Fruit fly (Drosophila melanogaster) whole organism, prepupa: ENCODE data around the gene CG31445.

Experiments used
- Blimp-1 ChIP-seq: fragments of 200-800 bp; sonication (Bioruptor generic); optimal IDR thresholded peaks from 3 replicates; lab custom pipeline; 2017; ENCODE audit warnings: missing biosample characterization, missing genetic modification characterization, mild to moderate bottlenecking, moderate library complexity, missing genetic modification reagents
- CG10669 ChIP-seq: fragments of 200-800 bp; sonication (Bioruptor generic); optimal IDR thresholded peaks from 3 replicates; lab custom pipeline; 2018; ENCODE audit warnings: missing biosample characterization, mild to moderate bottlenecking, missing genetic modification characterization, moderate library complexity
- CG11294 ChIP-seq: fragments of 200-800 bp; sonication (Bioruptor generic); IDR thresholded peaks from 2 replicates; pipeline ENCODE4 v1.3.6; 2022; ENCODE audit warnings: missing biosample characterization, missing genetic modification characterization
- CG15336 ChIP-seq: fragments of 200-800 bp; sonication (Bioruptor generic); IDR thresholded peaks from 2 replicates; pipeline ENCODE4 v1.3.6; 2022; ENCODE audit warnings: missing biosample characterization, missing genetic modification characterization
- CG1621 ChIP-seq: fragments of 200-800 bp; sonication (Bioruptor generic); optimal IDR thresholded peaks from 3 replicates; lab custom pipeline; 2018; ENCODE audit warnings: missing biosample characterization, mild to moderate bottlenecking, missing genetic modification characterization
- CG16779 ChIP-seq: fragments of 200-800 bp; sonication (Bioruptor generic); optimal IDR thresholded peaks from 3 replicates; lab custom pipeline; 2017; ENCODE audit warnings: missing biosample characterization, mild to moderate bottlenecking, missing genetic modification characterization
- CG3032 ChIP-seq: fragments of 200-800 bp; optimal IDR thresholded peaks from 2 replicates; lab custom pipeline; 2019; ENCODE audit warnings: missing biosample characterization, mild to moderate bottlenecking, missing genetic modification characterization, moderate library complexity
- CG3919 ChIP-seq: fragments of 200-800 bp; sonication (Bioruptor generic); optimal IDR thresholded peaks from 3 replicates; lab custom pipeline; 2016; ENCODE audit warnings: missing biosample characterization, missing genetic modification characterization
- CG4318 ChIP-seq: fragments of 200-800 bp; sonication (Bioruptor generic); optimal IDR thresholded peaks from 3 replicates; lab custom pipeline; 2017; ENCODE audit warnings: missing biosample characterization, mild to moderate bottlenecking, missing genetic modification characterization
- CG6163 ChIP-seq: fragments of 200-800 bp; sonication (Bioruptor generic); IDR thresholded peaks from 3 replicates; pipeline ENCODE4 v1.3.6; 2022; ENCODE audit warnings: missing biosample characterization, missing genetic modification characterization
- CG6808 ChIP-seq: fragments of 200-800 bp; sonication (Bioruptor generic); optimal IDR thresholded peaks from 3 replicates; lab custom pipeline; 2017; ENCODE audit warnings: missing biosample characterization, missing genetic modification characterization, mild to moderate bottlenecking, moderate library complexity, missing genetic modification reagents
- CG7368 ChIP-seq: fragments of 200-800 bp; sonication (Bioruptor generic); optimal IDR thresholded peaks from 3 replicates; lab custom pipeline; 2016; ENCODE audit warnings: missing biosample characterization, missing genetic modification characterization
- CG8319 ChIP-seq: fragments of 200-800 bp; sonication (Bioruptor generic); optimal IDR thresholded peaks from 3 replicates; lab custom pipeline; 2016; ENCODE audit warnings: missing biosample characterization, missing genetic modification characterization
- CG8632 ChIP-seq: fragments of 200-800 bp; sonication (Bioruptor generic); optimal IDR thresholded peaks from 3 replicates; lab custom pipeline; 2016; ENCODE audit warnings: missing biosample characterization, missing genetic modification characterization
- CG9139 ChIP-seq: fragments of 200-800 bp; sonication (Bioruptor generic); optimal IDR thresholded peaks from 3 replicates; lab custom pipeline; 2017; ENCODE audit warnings: missing biosample characterization, mild to moderate bottlenecking, missing genetic modification characterization
- Eip78C ChIP-seq: fragments of 200-800 bp; sonication (Bioruptor generic); peaks from one replicate; lab custom pipeline; 2016; ENCODE audit warnings: missing biosample characterization, missing genetic modification characterization
- Ets21C ChIP-seq: fragments of 200-800 bp; sonication (Bioruptor generic); optimal IDR thresholded peaks from 3 replicates; lab custom pipeline; 2016; ENCODE audit warnings: missing biosample characterization, missing genetic modification characterization
- Ets96B ChIP-seq: fragments of 200-800 bp; optimal IDR thresholded peaks from 2 replicates; lab custom pipeline; 2019; ENCODE audit warnings: missing biosample characterization, mild to moderate bottlenecking, missing genetic modification characterization, moderate library complexity
- Gug ChIP-seq: fragments of 200-800 bp; sonication (Bioruptor generic); IDR thresholded peaks from 2 replicates; pipeline ENCODE4 v1.3.6; 2022; ENCODE audit warnings: missing biosample characterization, missing genetic modification characterization
- Hr38 ChIP-seq: sonication (Bioruptor generic); optimal IDR thresholded peaks from 2 replicates; lab custom pipeline; 2016; ENCODE audit warnings: missing biosample characterization, missing genetic modification characterization
- Hr4 ChIP-seq: fragments of 200-800 bp; sonication (Bioruptor generic); optimal IDR thresholded peaks from 3 replicates; lab custom pipeline; 2016; ENCODE audit warnings: missing biosample characterization, missing genetic modification characterization
- Lpt ChIP-seq: fragments of 200-800 bp; sonication (Bioruptor generic); optimal IDR thresholded peaks from 3 replicates; lab custom pipeline; 2016; ENCODE audit warnings: missing biosample characterization, missing genetic modification characterization
- Met ChIP-seq: fragments of 200-800 bp; sonication (Bioruptor generic); optimal IDR thresholded peaks from 3 replicates; lab custom pipeline; 2016; ENCODE audit warnings: missing biosample characterization, missing genetic modification characterization
- OdsH ChIP-seq: fragments of 200-800 bp; sonication (Bioruptor generic); optimal IDR thresholded peaks from 3 replicates; lab custom pipeline; 2016; ENCODE audit warnings: missing biosample characterization, missing genetic modification characterization
- Smox ChIP-seq: fragments of 200-800 bp; sonication (Bioruptor generic); optimal IDR thresholded peaks from 3 replicates; lab custom pipeline; 2016; ENCODE audit warnings: missing biosample characterization, missing genetic modification characterization
- Sox102F ChIP-seq: fragments of 200-800 bp; sonication (Bioruptor generic); optimal IDR thresholded peaks from 2 replicates; lab custom pipeline; 2016; ENCODE audit warnings: missing biosample characterization, mild to moderate bottlenecking, missing genetic modification characterization
- Sox14 ChIP-seq: fragments of 200-800 bp; sonication (Bioruptor generic); optimal IDR thresholded peaks from 3 replicates; lab custom pipeline; 2016; ENCODE audit warnings: missing biosample characterization, missing genetic modification characterization
- Sox15 ChIP-seq: fragments of 200-800 bp; sonication (Bioruptor generic); optimal IDR thresholded peaks from 3 replicates; lab custom pipeline; 2016; ENCODE audit warnings: missing biosample characterization, missing genetic modification characterization
- achi ChIP-seq: fragments of 200-800 bp; sonication (Bioruptor generic); optimal IDR thresholded peaks from 3 replicates; lab custom pipeline; 2016; ENCODE audit warnings: missing biosample characterization, missing genetic modification characterization
- acj6 ChIP-seq: fragments of 200-800 bp; sonication (Bioruptor generic); optimal IDR thresholded peaks from 3 replicates; lab custom pipeline; 2016; ENCODE audit warnings: missing biosample characterization, missing genetic modification characterization
- dac ChIP-seq: fragments of 200-800 bp; sonication (Bioruptor generic); optimal IDR thresholded peaks from 2 replicates; lab custom pipeline; 2017; ENCODE audit warnings: missing biosample characterization, mild to moderate bottlenecking, missing genetic modification characterization
- dsx ChIP-seq: fragments of 200-800 bp; optimal IDR thresholded peaks from 3 replicates; lab custom pipeline; 2019; ENCODE audit warnings: missing biosample characterization, mild to moderate bottlenecking, missing genetic modification characterization, moderate library complexity; ENCODE audit not compliant: poor library complexity, severe bottlenecking
- eg ChIP-seq: fragments of 200-800 bp; sonication (Bioruptor generic); IDR thresholded peaks from 3 replicates; pipeline ENCODE4 v1.3.6; 2022; ENCODE audit warnings: missing biosample characterization, missing genetic modification characterization
- esn ChIP-seq: fragments of 200-800 bp; sonication (Bioruptor generic); optimal IDR thresholded peaks from 2 replicates; lab custom pipeline; 2016; ENCODE audit warnings: missing biosample characterization, mild to moderate bottlenecking, missing genetic modification characterization, moderate library complexity
- fd59A ChIP-seq: fragments of 200-800 bp; sonication (Bioruptor generic); optimal IDR thresholded peaks from 2 replicates; lab custom pipeline; 2017; ENCODE audit warnings: missing biosample characterization, mild to moderate bottlenecking, missing genetic modification characterization, missing genetic modification reagents
- fkh ChIP-seq: fragments of 200-800 bp; sonication (Bioruptor generic); optimal IDR thresholded peaks from 3 replicates; lab custom pipeline; 2017; ENCODE audit warnings: missing biosample characterization, mild to moderate bottlenecking, missing genetic modification characterization, moderate library complexity
- pdm3 ChIP-seq: fragments of 200-800 bp; sonication (Bioruptor generic); optimal IDR thresholded peaks from 3 replicates; lab custom pipeline; 2016; ENCODE audit warnings: missing biosample characterization, missing genetic modification characterization
- spab ChIP-seq: fragments of 200-800 bp; sonication (Bioruptor generic); optimal IDR thresholded peaks from 2 replicates; lab custom pipeline; 2017; ENCODE audit warnings: missing biosample characterization, mild to moderate bottlenecking, missing genetic modification characterization, missing genetic modification reagents
- ss ChIP-seq, 2 experiments: fragments of 200-800 bp; sonication (Bioruptor generic); optimal IDR thresholded peaks; 2 replicates in 1 of 2; 3 replicates in 1 of 2; lab custom pipeline; 2017 to 2018; ENCODE audit warnings: mild to moderate bottlenecking in 2 of 2, missing biosample characterization in 2 of 2, missing genetic modification characterization in 2 of 2, moderate library complexity in 1 of 2
- svp ChIP-seq: fragments of 200-800 bp; sonication (Bioruptor generic); peaks from one replicate; lab custom pipeline; 2016; ENCODE audit warnings: missing biosample characterization, missing genetic modification characterization
- topi ChIP-seq: fragments of 200-800 bp; sonication (Bioruptor generic); optimal IDR thresholded peaks from 3 replicates; lab custom pipeline; 2016; ENCODE audit warnings: missing biosample characterization, missing genetic modification characterization
- vri ChIP-seq: fragments of 200-800 bp; sonication (Bioruptor generic); optimal IDR thresholded peaks from 3 replicates; lab custom pipeline; 2016; ENCODE audit warnings: missing biosample characterization, mild to moderate bottlenecking, missing genetic modification characterization

CG31445 gene

dm6 chr3R:29259466-29260132 lies 15.0 kb upstream of the CG31445 start:
- TF ChIP-seq Gug (GFP tag; lab: Robert Waterston, UW) = no peak
- TF ChIP-seq CG16779 (tag; lab: Kevin White, UChicago) = no peak
- peak; percentile 13 for TF ChIP-seq Eip78C
- peak; percentile 10 for TF ChIP-seq svp (GFP tag; lab: Kevin White, UChicago)
- peak; percentile 14 for TF ChIP-seq Ets96B (tag; lab: Kevin White, UChicago)

- no peak for TF ChIP-seq vri (GFP tag; lab: Kevin White, UChicago)
- peak; percentile 35 for TF ChIP-seq CG6808 (GFP tag; lab: Kevin White, UChicago)
- peak; percentile 66 for TF ChIP-seq dsx (GFP tag; lab: Kevin White, UChicago)
- peak; percentile 10 to 71 for TF ChIP-seq ss (GFP tag; optimal IDR thresholded peaks at IDR 0.05; lab: Kevin White, UChicago)
- peak; percentile 44 for TF ChIP-seq Eip78C
- 0 out of 3 replicates have a peak, but pooled peaks have one; percentile 27 for TF ChIP-seq CG6163 (GFP tag; lab: Robert Waterston, UW)
- TF ChIP-seq, all 60 proteins: peak for 5
Measured at dm6 chr3R:29257890-29258691, 13.5 kb upstream of the CG31445 start.

- TF ChIP-seq vri (GFP tag; lab: Kevin White, UChicago) = peak; percentile 75
- peak; percentile 82 for TF ChIP-seq Sox14 (GFP tag; lab: Kevin White, UChicago)
- TF ChIP-seq CG9139 (GFP tag; lab: Kevin White, UChicago) = peak; percentile 7
- no peak for TF ChIP-seq CG4318
- peak; percentile 79 for TF ChIP-seq achi (GFP tag; lab: Kevin White, UChicago)
- peak; percentile 81 for TF ChIP-seq acj6
- peak; percentile 60 for TF ChIP-seq Smox
- TF ChIP-seq CG7368 (GFP tag; lab: Kevin White, UChicago) = peak; percentile 63
- peak; percentile 45 for TF ChIP-seq Sox15
- TF ChIP-seq CG3032 (tag; lab: Kevin White, UChicago) = peak; percentile 86
- TF ChIP-seq CG3919 (GFP tag; lab: Kevin White, UChicago) = peak; percentile 80
- TF ChIP-seq Blimp-1 (GFP tag; lab: Kevin White, UChicago) = no peak
- TF ChIP-seq svp (GFP tag; lab: Kevin White, UChicago) = peak; percentile 82
- TF ChIP-seq CG10669 (GFP tag; lab: Kevin White, UChicago) = peak; percentile 86
- TF ChIP-seq CG11294 (GFP tag; lab: Robert Waterston, UW) = peak; percentile 63
- TF ChIP-seq fd59A (GFP tag; lab: Kevin White, UChicago) = peak; percentile 68
- TF ChIP-seq CG8632 (GFP tag; lab: Kevin White, UChicago) = peak; percentile 72
- no peak for TF ChIP-seq Hr38
- no peak for TF ChIP-seq fkh (GFP tag; lab: Kevin White, UChicago)
- TF ChIP-seq Eip78C = peak; percentile 95
- peak; percentile 53 for TF ChIP-seq Met (GFP tag; lab: Kevin White, UChicago)
- peak; percentile 40 for TF ChIP-seq Lpt (GFP tag; lab: Kevin White, UChicago)
- TF ChIP-seq eg (GFP tag; lab: Robert Waterston, UW) = peak; percentile 54; the same call in 1 of the 3 replicates
- peak; percentile 87 for TF ChIP-seq Ets96B (tag; lab: Kevin White, UChicago)
- peak; percentile 11 for TF ChIP-seq CG16779 (tag; lab: Kevin White, UChicago)
- TF ChIP-seq esn (GFP tag; lab: Kevin White, UChicago) = peak; percentile 66
- peak; percentile 72 for TF ChIP-seq CG1621 (tag; lab: Kevin White, UChicago)
- peak; percentile 31 for TF ChIP-seq Ets21C (GFP tag; lab: Kevin White, UChicago)
- TF ChIP-seq Sox102F (GFP tag; lab: Kevin White, UChicago) = peak; percentile 70
- TF ChIP-seq dac (GFP tag; lab: Kevin White, UChicago) = no peak
- peak; percentile 13 for TF ChIP-seq Hr4 (GFP tag; lab: Kevin White, UChicago)
- peak; percentile 25; the same call in 1 of the 2 replicates for TF ChIP-seq CG15336 (GFP tag; lab: Robert Waterston, UW)
- peak; percentile 72 for TF ChIP-seq CG6163 (GFP tag; lab: Robert Waterston, UW)
- peak; percentile 82 for TF ChIP-seq spab (GFP tag; lab: Kevin White, UChicago)
- TF ChIP-seq topi (GFP tag; lab: Kevin White, UChicago) = peak; percentile 71
- TF ChIP-seq pdm3 (GFP tag; lab: Kevin White, UChicago) = peak; percentile 81
- peak; percentile 39 for TF ChIP-seq CG8319 (GFP tag; lab: Kevin White, UChicago)
- TF ChIP-seq OdsH (GFP tag; lab: Kevin White, UChicago) = peak; percentile 74
Measured at dm6 chr3R:29256811-29257439, 12.3 kb upstream of the CG31445 start.
